Fruit fly (Drosophila melanogaster): Measurements from ENCODE around the gene Diap1.

The Diap1 gene

dm6 chr3L:16054095-16054494 lies 3.3 kb upstream of the Diap1 start (continued):
- no peak for TF ChIP-seq CG17912 (GFP tag; optimal IDR thresholded peaks at IDR 0.05)
- TF ChIP-seq GATAe (GFP tag; conservative IDR thresholded peaks at IDR 0.05): no peak
- no peak for TF ChIP-seq ac (GFP tag; optimal IDR thresholded peaks at IDR 0.05)
- no peak for TF ChIP-seq CG2116 (GFP tag; optimal IDR thresholded peaks at IDR 0.05)
- no peak for TF ChIP-seq CG17186 (GFP tag; optimal IDR thresholded peaks at IDR 0.05)
- TF ChIP-seq CG43689 (GFP tag; IDR thresholded peaks at IDR 0.05): no peak
- TF ChIP-seq CG15011 (GFP tag; optimal IDR thresholded peaks at IDR 0.05): peak; percentile 23
- TF ChIP-seq sna (GFP tag; IDR thresholded peaks at IDR 0.05; ENCODE audit: partially characterized antibody): no peak
- TF ChIP-seq Med (GFP tag): peak; percentile 79
- no peak for TF ChIP-seq p53 (GFP tag; optimal IDR thresholded peaks at IDR 0.05)
- TF ChIP-seq gfzf (GFP tag; optimal IDR thresholded peaks at IDR 0.05): no peak
- TF ChIP-seq slbo (GFP tag; IDR thresholded peaks at IDR 0.05): no peak
- no peak for TF ChIP-seq CG12071 (GFP tag; optimal IDR thresholded peaks at IDR 0.05)
- peak in 1 of 2 experiments; percentile 68 for TF ChIP-seq Eip74EF (GFP tag; optimal IDR thresholded peaks at IDR 0.05)
- no peak for TF ChIP-seq prd (optimal IDR thresholded peaks at IDR 0.05)
- TF ChIP-seq prd (GFP tag; IDR thresholded peaks at IDR 0.05): peak; percentile 51
- no peak for TF ChIP-seq CG15479 (GFP tag; optimal IDR thresholded peaks at IDR 0.05)
- TF ChIP-seq kay (GFP tag; optimal IDR thresholded peaks at IDR 0.05): no peak
- no peak for TF ChIP-seq HLH54F (GFP tag; optimal IDR thresholded peaks at IDR 0.05)
- TF ChIP-seq Gug (GFP tag; IDR thresholded peaks at IDR 0.05): no peak
- TF ChIP-seq CG9727 (GFP tag; optimal IDR thresholded peaks at IDR 0.05): peak; percentile 64
- TF ChIP-seq br (optimal IDR thresholded peaks at IDR 0.05): no peak
- TF ChIP-seq gcm (GFP tag; optimal IDR thresholded peaks at IDR 0.05): peak; percentile 53
- TF ChIP-seq Antp (GFP tag; optimal IDR thresholded peaks at IDR 0.05): no peak
- TF ChIP-seq Optix (GFP tag; IDR thresholded peaks at IDR 0.05): 0 out of 3 replicates have a peak, but pooled peaks have one; percentile 18
- no peak for TF ChIP-seq HmgD (GFP tag; optimal IDR thresholded peaks at IDR 0.05)
- TF ChIP-seq CG17802 (tag; optimal IDR thresholded peaks at IDR 0.05): no peak
- no peak for TF ChIP-seq CG31388 (GFP tag; optimal IDR thresholded peaks at IDR 0.05)
- no peak for TF ChIP-seq MTF-1 (GFP tag; optimal IDR thresholded peaks at IDR 0.05; ENCODE audit: borderline replicate concordance)
- TF ChIP-seq CG1024 (GFP tag; IDR thresholded peaks at IDR 0.05): 0 out of 2 replicates have a peak, but pooled peaks have one; percentile 21
- peak; percentile 12 for TF ChIP-seq run (tag; optimal IDR thresholded peaks at IDR 0.05)
- no peak for TF ChIP-seq ato (GFP tag; IDR thresholded peaks at IDR 0.05; ENCODE audit: partially characterized antibody)
- no peak for TF ChIP-seq Opbp (GFP tag; IDR thresholded peaks at IDR 0.05; ENCODE audit: partially characterized antibody)
- no peak for TF ChIP-seq cg (GFP tag; optimal IDR thresholded peaks at IDR 0.05)
- TF ChIP-seq dpn (GFP tag; optimal IDR thresholded peaks at IDR 0.05): peak in 1 of 2 experiments; percentile 38
- TF ChIP-seq Fer2 (tag; optimal IDR thresholded peaks at IDR 0.05): no peak
- TF ChIP-seq caup (GFP tag; optimal IDR thresholded peaks at IDR 0.05; ENCODE audit: severe bottlenecking): peak; percentile 13
- TF ChIP-seq CG14860 (GFP tag; IDR thresholded peaks at IDR 0.05; ENCODE audit: partially characterized antibody): no peak
- TF ChIP-seq z (GFP tag; IDR thresholded peaks at IDR 0.05): no peak
- peak; percentile 67 for TF ChIP-seq CG7556 (GFP tag; optimal IDR thresholded peaks at IDR 0.05)
- peak; percentile 24 for TF ChIP-seq CG17359 (tag; optimal IDR thresholded peaks at IDR 0.05)
- TF ChIP-seq Hr78 (GFP tag; optimal IDR thresholded peaks at IDR 0.05): peak in 1 of 2 experiments; percentile 44
- no peak for TF ChIP-seq CG6791 (GFP tag; IDR thresholded peaks at IDR 0.05; ENCODE audit: partially characterized antibody)
- no peak for TF ChIP-seq Dll (GFP tag; IDR thresholded peaks at IDR 0.05; ENCODE audit: partially characterized antibody)
- no peak for TF ChIP-seq CG6765 (GFP tag; optimal IDR thresholded peaks at IDR 0.05)
- TF ChIP-seq CG9817 (tag; optimal IDR thresholded peaks at IDR 0.05): no peak
- no peak for TF ChIP-seq CG13123 (GFP tag; optimal IDR thresholded peaks at IDR 0.05)
- no peak for TF ChIP-seq pzg (GFP tag; optimal IDR thresholded peaks at IDR 0.05)
- peak; percentile 76 for TF ChIP-seq CG11504 (tag; optimal IDR thresholded peaks at IDR 0.05)
- TF ChIP-seq gce (GFP tag; IDR thresholded peaks at IDR 0.05): no peak
